Worm (Caenorhabditis elegans): Measurements from ENCODE around the gene R53.4.
"Not testable (repeated sequence)": the region's sequence is repeated elsewhere in the genome, so short reads cannot be mapped to it uniquely, and the experiment has no call there.

The R53.4 gene

DNA sequence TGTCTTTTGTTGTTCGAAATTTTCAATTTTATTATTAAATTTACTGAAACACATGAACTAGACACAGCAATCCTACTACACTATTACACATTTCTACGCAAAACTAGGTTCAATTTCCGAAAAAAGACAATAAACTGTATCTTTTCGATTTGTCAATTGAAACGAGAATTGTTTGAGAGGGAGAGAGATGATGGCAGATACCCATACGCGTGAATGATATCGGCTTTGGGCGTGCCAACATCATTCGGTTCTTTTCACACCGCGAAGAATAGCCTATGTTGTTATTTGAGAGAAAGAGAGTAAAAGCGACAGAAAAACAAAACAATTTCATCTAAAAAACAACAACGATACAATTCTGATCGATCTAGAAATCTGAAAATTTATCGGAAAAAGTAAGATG, 43.9 kb upstream of the R53.4 start:
- TF ChIP-seq nhr-25 (tag; optimal IDR thresholded peaks at IDR 0.05) (peak; percentile 2), nhr-28 (tag; optimal IDR thresholded peaks at IDR 0.05) (no peak), nhr-67 (tag; optimal IDR thresholded peaks at IDR 0.05) (no peak)

DNA sequence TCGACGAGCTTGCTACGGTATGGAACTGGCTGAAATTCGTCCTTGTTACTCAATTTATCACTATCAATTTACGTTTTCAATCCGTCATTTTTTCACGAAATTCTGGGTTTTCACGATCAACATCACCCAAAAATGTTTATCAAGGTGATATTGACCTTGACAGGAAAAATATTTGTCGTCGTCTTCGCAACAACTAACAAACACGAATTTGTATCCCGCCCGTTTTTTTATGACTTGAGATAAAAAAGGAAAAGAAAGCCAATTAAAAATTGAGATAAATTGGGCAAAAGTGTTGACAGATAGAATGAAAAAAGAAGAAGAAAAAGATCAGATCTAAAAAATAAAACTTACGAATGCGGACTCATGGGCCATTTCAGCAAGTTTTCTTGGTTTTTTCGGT, 43.1 kb upstream of the R53.4 start:
- TF ChIP-seq nhr-25 (tag; optimal IDR thresholded peaks at IDR 0.05) (peak; percentile 32), ceh-28 (tag; optimal IDR thresholded peaks at IDR 0.05) (no peak), nfya-1 (tag; optimal IDR thresholded peaks at IDR 0.05; ENCODE audit: insufficient read depth) (no peak), nhr-23 (tag; optimal IDR thresholded peaks at IDR 0.05) (peak; percentile 5)

DNA sequence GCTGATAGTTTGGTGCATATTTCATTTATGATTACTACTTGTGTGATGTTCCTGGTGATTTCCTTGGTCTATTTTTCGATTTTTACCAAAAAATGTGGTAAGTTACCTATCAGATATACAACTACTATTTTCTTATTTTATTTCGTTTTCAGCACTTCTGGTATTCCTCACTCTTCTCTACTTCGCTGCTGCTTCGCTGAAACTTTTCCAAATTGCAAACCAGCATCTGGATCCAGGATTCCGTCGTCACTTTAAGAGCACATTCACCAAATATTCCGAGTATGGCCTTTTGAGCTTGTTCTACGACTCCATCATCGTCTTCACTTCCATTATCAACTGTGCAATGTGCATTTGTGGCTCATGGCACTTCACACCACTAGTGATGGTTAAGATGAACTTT, 40.7 kb upstream of the R53.4 start:
- TF ChIP-seq unc-39 (tag; optimal IDR thresholded peaks at IDR 0.05) (no peak), fkh-10 (GFP tag; optimal IDR thresholded peaks at IDR 0.05) (no peak), nhr-12 (tag; optimal IDR thresholded peaks at IDR 0.05) (no peak), nhr-11 (tag; optimal IDR thresholded peaks at IDR 0.05) (no peak), daf-12 (tag; optimal IDR thresholded peaks at IDR 0.05) (no peak), egl-27 (tag; optimal IDR thresholded peaks at IDR 0.05) (no peak), lin-15B (tag; optimal IDR thresholded peaks at IDR 0.05) (no peak), pha-4 (tag; optimal IDR thresholded peaks at IDR 0.05) (no peak), unc-62 (GFP tag; optimal IDR thresholded peaks at IDR 0.05) (no peak), hmg-11 (tag; optimal IDR thresholded peaks at IDR 0.05) (no peak), nhr-43 (tag; optimal IDR thresholded peaks at IDR 0.05; ENCODE audit: poor library complexity, severe bottlenecking) (no peak), jun-1 (tag; optimal IDR thresholded peaks at IDR 0.05) (no peak), nhr-28 (tag; optimal IDR thresholded peaks at IDR 0.05) (no peak), elt-3 (tag; optimal IDR thresholded peaks at IDR 0.05) (no peak), fkh-2 (tag; optimal IDR thresholded peaks at IDR 0.05) (no peak), tbx-2 (tag; optimal IDR thresholded peaks at IDR 0.05) (no peak), nhr-77 (tag; optimal IDR thresholded peaks at IDR 0.05) (no peak), pqm-1 (tag; optimal IDR thresholded peaks at IDR 0.05) (no peak), ceh-9 (tag; optimal IDR thresholded peaks at IDR 0.05) (no peak), sea-2 (GFP tag; optimal IDR thresholded peaks at IDR 0.05) (no peak)

DNA sequence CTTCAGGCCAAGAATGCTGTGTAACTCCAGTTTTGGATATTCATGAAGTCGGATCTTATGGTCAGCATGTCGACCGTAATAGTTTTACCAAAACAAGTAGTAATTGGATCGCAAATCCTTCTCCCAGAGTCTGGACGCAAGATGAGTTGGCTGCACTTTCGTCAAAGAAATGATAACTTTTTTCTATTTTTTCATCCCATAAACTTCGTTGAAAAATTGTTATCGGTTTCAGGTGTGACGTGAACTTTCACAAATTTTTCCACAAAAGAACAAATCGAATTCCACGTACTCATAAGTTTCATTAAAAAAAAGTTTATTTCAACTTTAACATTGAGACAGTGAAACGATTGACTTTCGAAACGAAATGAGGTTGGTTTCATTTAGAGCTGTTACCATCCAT, 40.1 kb upstream of the R53.4 start, which contains the start of gene ZK892.5:
TSS of gene ZK892.5 (plus strand) at position 301 of the 400 bp plus-strand sequence.
- TF ChIP-seq pha-4 (tag; optimal IDR thresholded peaks at IDR 0.05) = no peak
- TF ChIP-seq sea-2 (GFP tag; optimal IDR thresholded peaks at IDR 0.05) = no peak
- no peak for TF ChIP-seq elt-3 (tag; optimal IDR thresholded peaks at IDR 0.05)
- TF ChIP-seq ztf-4 (tag; optimal IDR thresholded peaks at IDR 0.05) = no peak
- no peak for TF ChIP-seq ceh-16 (tag; optimal IDR thresholded peaks at IDR 0.05)
- no peak for TF ChIP-seq ztf-11 (tag; optimal IDR thresholded peaks at IDR 0.05)
- TF ChIP-seq elt-2 (tag; optimal IDR thresholded peaks at IDR 0.05) = no peak
- no peak for TF ChIP-seq nhr-237 (tag; optimal IDR thresholded peaks at IDR 0.05)
- TF ChIP-seq aly-2 (tag; optimal IDR thresholded peaks at IDR 0.05) = no peak
- no peak for TF ChIP-seq lsy-12 (tag; optimal IDR thresholded peaks at IDR 0.05)
- no peak for TF ChIP-seq fos-1 (tag; optimal IDR thresholded peaks at IDR 0.05)
- no peak for TF ChIP-seq daf-12 (tag; optimal IDR thresholded peaks at IDR 0.05)
- no peak for TF ChIP-seq jun-1 (tag; optimal IDR thresholded peaks at IDR 0.05)
- no peak for TF ChIP-seq ceh-28 (tag; optimal IDR thresholded peaks at IDR 0.05)
- TF ChIP-seq nhr-11 (tag; optimal IDR thresholded peaks at IDR 0.05) = no peak
- no peak for TF ChIP-seq ceh-82 (tag; optimal IDR thresholded peaks at IDR 0.05)
- TF ChIP-seq mml-1 (tag; optimal IDR thresholded peaks at IDR 0.05) = no peak
- no peak for TF ChIP-seq nhr-28 (tag; optimal IDR thresholded peaks at IDR 0.05)
- TF ChIP-seq snpc-4 (tag; optimal IDR thresholded peaks at IDR 0.05) = no peak

DNA sequence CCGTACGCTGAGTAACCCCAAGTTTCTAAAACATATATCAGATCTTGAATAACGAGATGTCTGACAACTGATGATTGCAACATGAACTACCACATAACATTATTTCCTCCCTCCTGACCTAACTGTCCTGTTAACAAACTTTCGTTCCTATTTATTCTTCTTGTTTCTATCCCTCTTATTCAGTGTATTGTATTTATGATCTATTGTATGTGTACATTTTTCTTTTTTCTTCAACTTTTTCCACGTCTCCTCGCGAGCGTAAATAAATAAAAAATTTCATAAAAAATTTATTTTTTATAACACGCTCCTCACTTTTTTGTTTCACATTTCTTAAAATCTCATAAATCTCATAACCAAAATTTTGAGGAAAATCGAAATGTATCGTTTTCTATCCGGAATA, 38.4 kb upstream of the R53.4 start, which contains the start of gene ZK892.4:
TSS of gene ZK892.4 (plus strand) at position 301 of the 400 bp plus-strand sequence.
- not testable (repeated sequence) for TF ChIP-seq nhr-28, ceh-82, elt-1 (tag; optimal IDR thresholded peaks at IDR 0.05)

All from whole organism, L3 larva.